Worm (Caenorhabditis elegans) whole organism, midembryonic: Measurements from ENCODE around the gene col-104.

Experiments
- T22C8.4 ChIP-seq: fragments of 200-800 bp; sonication (Bioruptor generic); IDR thresholded peaks from 2 replicates; pipeline ENCODE4 v1.3.6; 2022; ENCODE audit warnings: missing genetic modification characterization, missing compliant biosample characterization
- cog-1 ChIP-seq: sonication (generic microtip); optimal IDR thresholded peaks from 2 replicates; lab custom pipeline; 2016; ENCODE audit warnings: missing genetic modification characterization, missing compliant biosample characterization
- flt-1 ChIP-seq: fragments of 200-800 bp; sonication (Bioruptor generic); IDR thresholded peaks from 2 replicates; pipeline ENCODE4 v1.3.6; 2022; ENCODE audit warnings: missing genetic modification characterization, missing compliant biosample characterization
- klf-2 ChIP-seq: fragments of 200-800 bp; sonication (Bioruptor generic); conservative IDR thresholded peaks from 2 replicates; pipeline ENCODE4 v1.3.6; 2022; ENCODE audit warnings: missing genetic modification reagents, missing genetic modification characterization, missing compliant biosample characterization
- med-1 ChIP-seq: sonication (generic microtip); optimal IDR thresholded peaks from 2 replicates; lab custom pipeline; 2017; ENCODE audit warnings: missing genetic modification characterization, mild to moderate bottlenecking, missing compliant biosample characterization, antibody characterized with exemption, missing genetic modification reagents; ENCODE audit not compliant: insufficient read depth
- ref-1 ChIP-seq: fragments of 200-800 bp; sonication (Bioruptor generic); conservative IDR thresholded peaks from 2 replicates; pipeline ENCODE4 v1.3.6; 2022; ENCODE audit warnings: missing genetic modification reagents, missing genetic modification characterization, missing compliant biosample characterization
- tab-1 ChIP-seq: fragments of 200-800 bp; sonication (Bioruptor generic); IDR thresholded peaks from 2 replicates; pipeline ENCODE4 v1.3.6; 2022; ENCODE audit warnings: missing genetic modification characterization, missing compliant biosample characterization
- ztf-23 ChIP-seq: fragments of 200-800 bp; sonication (Bioruptor generic); IDR thresholded peaks from 2 replicates; pipeline ENCODE4 v1.3.6; 2022; ENCODE audit warnings: missing genetic modification reagents, missing genetic modification characterization, missing compliant biosample characterization
- ztf-29 ChIP-seq: fragments of 200-800 bp; sonication (Bioruptor generic); IDR thresholded peaks from 2 replicates; pipeline ENCODE4 v1.3.6; 2022; ENCODE audit warnings: missing genetic modification reagents, missing genetic modification characterization, missing compliant biosample characterization

The col-104 gene

DNA sequence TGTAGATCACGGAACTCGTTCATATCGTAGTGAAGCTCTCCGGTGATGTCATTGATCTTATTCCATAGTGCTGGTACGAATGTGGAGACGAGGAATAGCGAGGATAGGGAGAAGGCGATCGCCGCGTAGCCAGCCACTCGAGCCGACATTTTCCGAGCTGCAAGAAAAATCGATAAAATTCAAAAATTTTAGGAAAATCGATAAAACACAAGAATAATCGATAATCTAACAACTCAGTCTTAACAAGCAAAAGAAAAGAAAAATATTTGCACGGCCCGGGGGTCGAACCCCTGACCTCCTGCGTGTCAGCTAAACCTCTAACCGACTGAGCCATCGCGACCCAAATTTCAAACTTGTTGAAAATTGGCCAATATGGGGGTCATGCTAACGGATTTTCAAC is at the start of gene col-104:
Gene col-104 (minus strand): TSS at position 159 of the 400 bp plus-strand sequence.
- TF ChIP-seq T22C8.4 (peak; percentile 73), flt-1 (GFP tag; lab: Robert Waterston, UW) (no peak), ref-1 (GFP tag; lab: Robert Waterston, UW) (no peak)

DNA sequence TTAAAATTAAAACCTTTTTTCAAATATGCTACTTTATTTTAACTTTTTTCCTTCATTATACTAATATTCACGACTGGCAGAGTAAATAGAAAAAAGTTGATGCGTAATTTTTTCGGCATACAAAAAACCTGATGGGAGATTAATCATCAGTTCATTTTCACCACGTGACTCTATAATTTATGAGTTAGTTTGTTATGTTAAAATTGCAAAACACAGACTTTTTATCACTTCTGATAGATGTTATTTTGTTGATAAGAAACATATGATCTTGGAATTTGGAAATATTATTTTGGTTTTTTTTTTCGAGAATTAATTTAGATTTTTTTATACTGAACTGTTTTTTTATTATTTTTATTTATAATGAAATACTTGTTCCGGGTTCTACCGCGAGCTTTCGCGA is 48.9 kb upstream of the col-104 start:
- TF ChIP-seq klf-2, result no peak
- TF ChIP-seq ztf-29 (GFP tag; lab: Robert Waterston, UW), result no peak
- TF ChIP-seq T22C8.4, result no peak
- no peak for TF ChIP-seq med-1 (GFP tag; lab: Kevin White, UChicago)
- TF ChIP-seq ref-1 (GFP tag; lab: Robert Waterston, UW), result no peak
- TF ChIP-seq flt-1 (GFP tag; lab: Robert Waterston, UW), result no peak
- TF ChIP-seq tab-1 (GFP tag; lab: Robert Waterston, UW), result no peak
- TF ChIP-seq cog-1 (tag; lab: Kevin White, UChicago), result no peak
- TF ChIP-seq ztf-23 (GFP tag; lab: Robert Waterston, UW), result no peak

DNA sequence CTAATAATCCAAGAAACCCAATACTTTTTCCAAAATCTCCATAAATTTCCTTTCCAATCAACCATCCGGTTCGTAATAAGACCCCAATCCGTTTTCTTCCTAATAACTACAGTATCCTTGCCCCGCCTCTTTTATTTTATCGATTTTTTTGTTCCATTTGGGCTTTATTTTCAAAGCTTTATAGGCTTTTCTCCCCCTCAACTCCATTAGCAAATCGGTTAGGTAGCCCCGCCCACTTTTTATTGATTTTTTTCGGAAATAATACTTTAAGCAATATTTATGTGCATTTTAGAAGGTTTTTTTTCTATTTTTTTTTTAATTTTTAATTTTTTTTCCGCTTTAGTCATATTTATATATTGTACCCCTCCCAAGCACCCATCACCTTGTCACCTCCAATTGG is 44.9 kb upstream of the col-104 start:
- TF ChIP-seq T22C8.4, result peak; percentile 71
- no peak for TF ChIP-seq tab-1 (GFP tag; lab: Robert Waterston, UW)
- TF ChIP-seq flt-1 (GFP tag; lab: Robert Waterston, UW), result no peak

DNA sequence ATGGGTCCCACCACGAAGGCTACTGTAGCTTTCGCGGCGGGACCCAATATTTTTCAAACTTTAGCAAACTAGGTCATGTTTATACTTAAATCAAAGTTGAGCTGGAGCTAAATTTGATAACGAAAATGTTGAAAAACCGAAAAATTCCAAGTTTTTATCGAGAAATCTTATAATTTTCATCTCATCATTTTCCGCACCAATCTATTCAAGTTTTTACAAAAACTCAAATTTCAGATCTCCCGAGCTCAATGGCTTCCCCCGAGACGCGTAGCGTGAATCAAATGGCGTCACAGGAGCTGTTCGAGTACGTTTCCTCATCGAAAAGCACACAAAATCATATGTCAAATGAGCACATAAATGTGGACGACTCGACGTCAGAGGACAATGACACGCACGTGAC is 42.8 kb upstream of the col-104 start:
- TF ChIP-seq klf-2, result no peak
- no peak for TF ChIP-seq T22C8.4
- no peak for TF ChIP-seq flt-1 (GFP tag; lab: Robert Waterston, UW)
- no peak for TF ChIP-seq ref-1 (GFP tag; lab: Robert Waterston, UW)
- no peak for TF ChIP-seq cog-1 (tag; lab: Kevin White, UChicago)
- TF ChIP-seq tab-1 (GFP tag; lab: Robert Waterston, UW), result no peak
- no peak for TF ChIP-seq ztf-23 (GFP tag; lab: Robert Waterston, UW)
- TF ChIP-seq med-1 (GFP tag; lab: Kevin White, UChicago), result no peak
- no peak for TF ChIP-seq ztf-29 (GFP tag; lab: Robert Waterston, UW)

DNA sequence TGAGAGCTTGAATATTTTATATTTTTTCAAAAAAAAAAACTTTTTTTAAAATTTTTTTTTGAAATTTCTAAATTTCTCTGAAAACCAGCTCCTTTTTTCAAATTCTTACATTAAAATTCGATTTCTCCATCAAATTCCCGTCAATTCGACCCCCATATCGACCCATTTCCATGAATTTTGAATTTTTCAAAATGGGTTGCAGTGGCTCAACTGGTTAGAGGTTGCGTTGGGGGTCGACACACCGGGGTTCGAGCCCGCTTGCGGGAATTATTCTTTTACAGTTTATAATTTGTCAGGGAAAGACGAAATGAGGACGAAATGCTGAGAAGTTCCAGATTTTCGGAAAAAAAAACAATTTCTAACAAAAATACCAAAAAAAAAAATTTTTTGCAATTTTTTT is 39.0 kb upstream of the col-104 start:
- TF ChIP-seq tab-1 (GFP tag; lab: Robert Waterston, UW) (no peak), med-1 (GFP tag; lab: Kevin White, UChicago) (no peak), klf-2 (no peak), flt-1 (GFP tag; lab: Robert Waterston, UW) (no peak), ref-1 (GFP tag; lab: Robert Waterston, UW) (no peak), ztf-23 (GFP tag; lab: Robert Waterston, UW) (no peak), T22C8.4 (no peak), ztf-29 (GFP tag; lab: Robert Waterston, UW) (no peak), cog-1 (tag; lab: Kevin White, UChicago) (no peak)

DNA sequence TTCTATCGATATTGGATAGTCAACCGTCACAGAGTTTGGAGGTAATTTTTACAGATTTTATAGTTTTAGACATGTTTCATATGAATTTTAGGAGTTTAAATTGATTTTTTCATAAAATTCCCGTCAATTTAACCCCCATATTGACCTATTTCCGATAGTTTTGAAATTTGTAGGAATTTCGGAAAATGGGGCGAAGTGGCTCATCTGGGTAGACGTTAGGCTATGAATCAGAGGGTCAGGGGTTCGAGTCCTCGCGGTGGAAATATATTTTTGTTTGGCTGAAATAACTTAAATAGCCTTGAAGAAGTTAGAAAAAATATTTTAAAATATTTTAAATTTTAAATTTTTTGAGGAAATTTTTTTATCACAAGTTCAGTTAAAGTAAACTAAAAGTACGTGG is 36.3 kb upstream of the col-104 start:
- TF ChIP-seq T22C8.4 (no peak), klf-2 (no peak), flt-1 (GFP tag; lab: Robert Waterston, UW) (no peak), ref-1 (GFP tag; lab: Robert Waterston, UW) (no peak), cog-1 (tag; lab: Kevin White, UChicago) (no peak)

DNA sequence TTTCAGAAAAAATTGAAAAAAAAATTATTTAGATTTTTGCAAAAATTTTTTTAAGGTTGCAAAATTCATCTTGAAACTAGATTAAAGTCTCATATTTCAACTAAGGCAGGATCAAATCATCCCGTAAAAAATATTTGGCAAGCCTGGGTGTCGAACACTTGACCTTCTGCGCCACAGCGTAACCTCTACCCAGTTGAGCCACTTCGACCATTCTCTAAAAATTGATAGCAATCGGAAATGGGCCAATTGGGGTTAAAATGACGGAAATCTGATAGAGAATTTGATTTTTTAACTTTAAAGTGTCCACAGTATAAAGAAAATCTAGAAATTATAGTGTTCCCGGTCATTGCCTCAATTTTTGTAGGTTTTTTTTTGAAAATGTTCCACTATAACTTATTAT is 35.0 kb upstream of the col-104 start:
- TF ChIP-seq med-1 (GFP tag; lab: Kevin White, UChicago) (no peak), klf-2 (no peak), ztf-23 (GFP tag; lab: Robert Waterston, UW) (no peak), ztf-29 (GFP tag; lab: Robert Waterston, UW) (no peak), tab-1 (GFP tag; lab: Robert Waterston, UW) (no peak), cog-1 (tag; lab: Kevin White, UChicago) (no peak), T22C8.4 (no peak), flt-1 (GFP tag; lab: Robert Waterston, UW) (no peak), ref-1 (GFP tag; lab: Robert Waterston, UW) (no peak)

DNA sequence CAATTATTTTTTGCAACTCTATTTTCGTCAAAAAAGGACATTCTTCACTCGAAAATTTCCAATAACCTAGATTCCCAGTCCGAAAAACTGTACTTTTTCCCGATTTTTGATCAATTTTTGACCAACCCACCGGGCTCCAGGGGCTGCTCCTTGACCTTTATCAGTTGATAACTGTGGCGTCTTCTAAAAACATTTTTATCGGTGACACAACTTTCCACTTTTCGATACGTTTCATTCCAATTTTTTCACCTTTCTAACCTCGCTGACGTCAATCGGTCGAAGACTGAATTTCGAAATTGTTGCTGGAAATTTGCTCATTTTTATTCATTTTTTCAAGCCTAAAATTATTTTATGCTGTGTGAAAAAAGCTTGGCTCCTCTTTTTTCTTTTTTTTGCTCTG is 34.5 kb upstream of the col-104 start:
- no peak for TF ChIP-seq med-1 (GFP tag; lab: Kevin White, UChicago)
- TF ChIP-seq ztf-23 (GFP tag; lab: Robert Waterston, UW), result no peak
- no peak for TF ChIP-seq T22C8.4
- TF ChIP-seq ref-1 (GFP tag; lab: Robert Waterston, UW), result no peak
- no peak for TF ChIP-seq tab-1 (GFP tag; lab: Robert Waterston, UW)
- TF ChIP-seq flt-1 (GFP tag; lab: Robert Waterston, UW), result no peak
- TF ChIP-seq cog-1 (tag; lab: Kevin White, UChicago), result no peak
- TF ChIP-seq klf-2, result no peak
- no peak for TF ChIP-seq ztf-29 (GFP tag; lab: Robert Waterston, UW)

DNA sequence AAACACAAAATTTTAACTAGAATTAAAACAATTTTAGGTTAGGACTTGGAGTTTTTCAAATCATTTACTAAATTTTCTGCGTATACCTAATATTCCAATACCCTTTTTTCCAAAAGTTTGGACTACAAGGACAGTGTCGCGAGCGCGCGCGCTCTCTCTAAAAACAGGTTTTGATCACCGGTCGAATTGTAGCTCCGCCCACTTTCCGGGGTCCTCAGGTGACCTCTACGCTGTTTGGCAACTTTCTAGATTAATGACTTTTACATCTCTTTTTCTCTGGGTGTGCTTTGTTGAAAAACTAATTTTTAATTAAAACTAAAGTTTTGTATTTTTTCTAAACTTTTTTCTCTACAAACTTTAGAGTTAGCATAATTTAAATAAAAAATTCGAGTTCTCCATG is 33.9 kb upstream of the col-104 start:
- TF ChIP-seq flt-1 (GFP tag; lab: Robert Waterston, UW), result no peak
- TF ChIP-seq ztf-29 (GFP tag; lab: Robert Waterston, UW), result no peak
- TF ChIP-seq klf-2, result no peak
- TF ChIP-seq med-1 (GFP tag; lab: Kevin White, UChicago), result no peak
- TF ChIP-seq cog-1 (tag; lab: Kevin White, UChicago), result no peak
- no peak for TF ChIP-seq ref-1 (GFP tag; lab: Robert Waterston, UW)
- TF ChIP-seq tab-1 (GFP tag; lab: Robert Waterston, UW), result no peak
- TF ChIP-seq ztf-23 (GFP tag; lab: Robert Waterston, UW), result no peak
- TF ChIP-seq T22C8.4, result no peak

DNA sequence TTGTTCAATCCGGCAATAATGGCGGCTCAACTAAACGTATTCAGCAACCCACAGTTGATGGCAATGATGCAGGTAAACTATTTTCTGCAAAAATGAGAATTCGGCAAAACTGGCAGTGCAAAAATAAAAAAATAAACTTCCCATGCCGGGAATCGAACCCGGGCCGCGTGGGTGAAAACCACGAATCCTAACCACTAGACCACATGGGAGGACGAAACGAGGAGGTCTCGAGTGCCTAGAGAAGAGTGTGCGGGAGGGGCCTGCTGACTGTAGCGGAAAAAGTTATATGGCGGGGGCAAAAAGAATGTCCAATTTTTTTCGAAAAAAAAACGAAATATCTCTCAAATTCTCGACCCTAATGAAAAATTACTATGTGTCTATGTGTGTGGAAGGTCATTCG is 33.0 kb upstream of the col-104 start:
- TF ChIP-seq T22C8.4 (peak; percentile 88), tab-1 (GFP tag; lab: Robert Waterston, UW) (peak; percentile 88), ztf-23 (GFP tag; lab: Robert Waterston, UW) (peak; percentile 87), med-1 (GFP tag; lab: Kevin White, UChicago) (peak; percentile 39), ztf-29 (GFP tag; lab: Robert Waterston, UW) (peak; percentile 78), flt-1 (GFP tag; lab: Robert Waterston, UW) (peak; percentile 91), klf-2 (peak; percentile 65; the same call in 1 of the 2 replicates), ref-1 (GFP tag; lab: Robert Waterston, UW) (peak; percentile 90), cog-1 (tag; lab: Kevin White, UChicago) (no peak)
